Worm (Caenorhabditis elegans) whole organism, L3 larva: ENCODE results near the gene clx-1.

Source experiments
- R02D3.7 ChIP-seq: fragments of 150-350 bp; optimal IDR thresholded peaks from 2 replicates; lab custom pipeline; 2014; ENCODE audit warnings: missing biosample characterization, missing genetic modification characterization
- ZK546.5 ChIP-seq: sonication (generic microtip); optimal IDR thresholded peaks from 2 replicates; lab custom pipeline; 2017; ENCODE audit warnings: missing biosample characterization, missing genetic modification characterization
- aly-2 ChIP-seq: fragments of 150-350 bp; optimal IDR thresholded peaks from 2 replicates; lab custom pipeline; 2014; ENCODE audit warnings: missing biosample characterization, missing genetic modification characterization
- ama-1 ChIP-seq: fragments of 150-350 bp; optimal IDR thresholded peaks from 2 replicates; lab custom pipeline; 2018
- ceh-16 ChIP-seq: sonication (generic microtip); optimal IDR thresholded peaks from 2 replicates; lab custom pipeline; 2017; ENCODE audit warnings: missing biosample characterization, missing genetic modification characterization
- ceh-28 ChIP-seq: fragments of 150-350 bp; optimal IDR thresholded peaks from 2 replicates; lab custom pipeline; 2014; ENCODE audit warnings: missing biosample characterization, missing genetic modification reagents, missing genetic modification characterization
- ceh-82 ChIP-seq: fragments of 150-350 bp; optimal IDR thresholded peaks from 2 replicates; lab custom pipeline; 2014; ENCODE audit warnings: missing biosample characterization, missing genetic modification characterization
- ceh-9 ChIP-seq: sonication (generic microtip); optimal IDR thresholded peaks from 2 replicates; lab custom pipeline; 2018; ENCODE audit warnings: missing biosample characterization, missing genetic modification characterization
- daf-12 ChIP-seq: fragments of 150-350 bp; optimal IDR thresholded peaks from 2 replicates; lab custom pipeline; 2014; ENCODE audit warnings: missing biosample characterization, missing genetic modification reagents, missing genetic modification characterization
- egl-27 ChIP-seq: sonication (generic microtip); optimal IDR thresholded peaks from 4 replicates; lab custom pipeline; 2017; ENCODE audit warnings: missing biosample characterization, missing genetic modification reagents, missing genetic modification characterization
- egl-5 ChIP-seq: fragments of 150-350 bp; optimal IDR thresholded peaks from 2 replicates; lab custom pipeline; 2017; ENCODE audit warnings: missing biosample characterization, missing genetic modification reagents, missing genetic modification characterization, inconsistent platforms
- elt-1 ChIP-seq: fragments of 150-350 bp; optimal IDR thresholded peaks from 2 replicates; lab custom pipeline; 2014; ENCODE audit warnings: missing biosample characterization, missing genetic modification characterization
- elt-2 ChIP-seq: sonication (generic microtip); optimal IDR thresholded peaks from 2 replicates; lab custom pipeline; 2016; ENCODE audit warnings: missing genetic modification reagents, mild to moderate bottlenecking, missing genetic modification characterization, missing compliant biosample characterization
- elt-3 ChIP-seq, 3 experiments: fragments of 150-350 bp in 1 of 3; sonication (generic microtip) in 2 of 3; optimal IDR thresholded peaks; 2 replicates in 2 of 3; 4 replicates in 1 of 3; lab custom pipeline; 2014 to 2017; ENCODE audit warnings: missing biosample characterization in 3 of 3, missing genetic modification characterization in 3 of 3
- eor-1 ChIP-seq, 2 experiments: fragments of 150-350 bp; optimal IDR thresholded peaks; 2 replicates each; lab custom pipeline; 2014 to 2018; ENCODE audit warnings: missing biosample characterization in 2 of 2, missing genetic modification characterization in 2 of 2
- fkh-10 ChIP-seq: sonication (generic microtip); optimal IDR thresholded peaks from 2 replicates; lab custom pipeline; 2017; ENCODE audit warnings: missing biosample characterization, missing genetic modification reagents, missing genetic modification characterization
- fkh-2 ChIP-seq: fragments of 150-350 bp; optimal IDR thresholded peaks from 2 replicates; lab custom pipeline; 2014; ENCODE audit warnings: missing biosample characterization, missing genetic modification reagents, missing genetic modification characterization
- fos-1 ChIP-seq: fragments of 150-350 bp; optimal IDR thresholded peaks from 2 replicates; lab custom pipeline; 2014; ENCODE audit warnings: missing biosample characterization, missing genetic modification characterization
- hmg-11 ChIP-seq: sonication (generic microtip); optimal IDR thresholded peaks from 2 replicates; lab custom pipeline; 2016; ENCODE audit warnings: missing genetic modification characterization, missing compliant biosample characterization
- jun-1 ChIP-seq: fragments of 150-350 bp; optimal IDR thresholded peaks from 2 replicates; lab custom pipeline; 2014; ENCODE audit warnings: missing biosample characterization, missing genetic modification reagents, missing genetic modification characterization
- lin-15B ChIP-seq: fragments of 150-350 bp; optimal IDR thresholded peaks from 2 replicates; lab custom pipeline; 2014; ENCODE audit warnings: missing biosample characterization, missing genetic modification characterization
- lin-39 ChIP-seq: fragments of 150-350 bp; optimal IDR thresholded peaks from 2 replicates; lab custom pipeline; 2018; ENCODE audit warnings: missing biosample characterization, missing genetic modification reagents, missing genetic modification characterization
- lsy-12 ChIP-seq: sonication (generic microtip); optimal IDR thresholded peaks from 2 replicates; lab custom pipeline; 2016; ENCODE audit warnings: mild to moderate bottlenecking, missing genetic modification characterization, missing compliant biosample characterization
- mdl-1 ChIP-seq: fragments of 150-350 bp; optimal IDR thresholded peaks from 2 replicates; lab custom pipeline; 2014; ENCODE audit warnings: missing biosample characterization, missing genetic modification characterization
- mml-1 ChIP-seq: fragments of 150-350 bp; sonication (generic microtip); optimal IDR thresholded peaks from 3 replicates; lab custom pipeline; 2014; ENCODE audit warnings: missing biosample characterization, missing genetic modification characterization
- nfya-1 ChIP-seq: sonication (generic microtip); optimal IDR thresholded peaks from 2 replicates; lab custom pipeline; 2017; ENCODE audit warnings: missing genetic modification characterization, mild to moderate bottlenecking, missing compliant biosample characterization, antibody characterized with exemption, moderate library complexity; ENCODE audit not compliant: insufficient read depth
- nhr-11 ChIP-seq: fragments of 150-350 bp; optimal IDR thresholded peaks from 2 replicates; lab custom pipeline; 2014; ENCODE audit warnings: missing biosample characterization, missing genetic modification characterization
- nhr-12 ChIP-seq: fragments of 150-350 bp; optimal IDR thresholded peaks from 2 replicates; lab custom pipeline; 2014; ENCODE audit warnings: missing biosample characterization, missing genetic modification characterization
- nhr-23 ChIP-seq: fragments of 150-350 bp; optimal IDR thresholded peaks from 2 replicates; lab custom pipeline; 2014; ENCODE audit warnings: missing biosample characterization, missing genetic modification reagents, missing genetic modification characterization
- nhr-237 ChIP-seq: fragments of 150-350 bp; optimal IDR thresholded peaks from 2 replicates; lab custom pipeline; 2014; ENCODE audit warnings: missing biosample characterization, missing genetic modification characterization
- nhr-25 ChIP-seq: sonication (generic microtip); optimal IDR thresholded peaks from 2 replicates; lab custom pipeline; 2017; ENCODE audit warnings: missing biosample characterization, missing genetic modification characterization
- nhr-28 ChIP-seq: fragments of 150-350 bp; optimal IDR thresholded peaks from 2 replicates; lab custom pipeline; 2014; ENCODE audit warnings: missing biosample characterization, missing genetic modification characterization
- nhr-43 ChIP-seq: sonication (generic microtip); optimal IDR thresholded peaks from 2 replicates; lab custom pipeline; 2016; ENCODE audit warnings: mild to moderate bottlenecking, missing genetic modification characterization, missing compliant biosample characterization; ENCODE audit not compliant: poor library complexity, severe bottlenecking
- nhr-67 ChIP-seq: fragments of 150-350 bp; optimal IDR thresholded peaks from 2 replicates; lab custom pipeline; 2014; ENCODE audit warnings: missing biosample characterization, missing genetic modification characterization
- nhr-76 ChIP-seq: fragments of 150-350 bp; sonication (generic microtip); optimal IDR thresholded peaks from 5 replicates; lab custom pipeline; 2014; ENCODE audit warnings: missing biosample characterization, missing genetic modification characterization
- nhr-77 ChIP-seq: fragments of 150-350 bp; optimal IDR thresholded peaks from 2 replicates; lab custom pipeline; 2014; ENCODE audit warnings: missing biosample characterization, missing genetic modification characterization
- pha-4 ChIP-seq: fragments of 150-350 bp; optimal IDR thresholded peaks from 2 replicates; lab custom pipeline; 2014; ENCODE audit warnings: missing biosample characterization, missing genetic modification reagents, missing genetic modification characterization
- pqm-1 ChIP-seq: fragments of 150-350 bp; optimal IDR thresholded peaks from 2 replicates; lab custom pipeline; 2017; ENCODE audit warnings: missing biosample characterization, missing genetic modification characterization, inconsistent platforms
- sea-2 ChIP-seq: fragments of 150-350 bp; sonication (generic microtip); optimal IDR thresholded peaks from 4 replicates; lab custom pipeline; 2014; ENCODE audit warnings: missing biosample characterization, missing genetic modification reagents, missing genetic modification characterization
- skn-1 ChIP-seq: fragments of 150-350 bp; optimal IDR thresholded peaks from 2 replicates; lab custom pipeline; 2014; ENCODE audit warnings: missing biosample characterization, missing genetic modification characterization
- snpc-4 ChIP-seq: fragments of 150-350 bp; optimal IDR thresholded peaks from 2 replicates; lab custom pipeline; 2014; ENCODE audit warnings: missing biosample characterization, missing genetic modification characterization
- tbx-2 ChIP-seq: sonication (generic microtip); optimal IDR thresholded peaks from 2 replicates; lab custom pipeline; 2016; ENCODE audit warnings: mild to moderate bottlenecking, missing genetic modification characterization, missing compliant biosample characterization
- unc-39 ChIP-seq: sonication (generic microtip); optimal IDR thresholded peaks from 4 replicates; lab custom pipeline; 2017; ENCODE audit warnings: missing biosample characterization, missing genetic modification characterization
- unc-62 ChIP-seq: fragments of 150-350 bp; sonication (generic microtip); optimal IDR thresholded peaks from 4 replicates; lab custom pipeline; 2014; ENCODE audit warnings: missing biosample characterization, missing genetic modification reagents, missing genetic modification characterization
- zag-1 ChIP-seq: fragments of 150-350 bp; optimal IDR thresholded peaks from 2 replicates; lab custom pipeline; 2014; ENCODE audit warnings: missing biosample characterization, missing genetic modification characterization
- ztf-11 ChIP-seq: fragments of 150-350 bp; optimal IDR thresholded peaks from 2 replicates; lab custom pipeline; 2014; ENCODE audit warnings: missing biosample characterization, missing genetic modification characterization
- ztf-4 ChIP-seq: fragments of 150-350 bp; optimal IDR thresholded peaks from 2 replicates; lab custom pipeline; 2014; ENCODE audit warnings: missing biosample characterization, missing genetic modification characterization

The clx-1 gene

DNA sequence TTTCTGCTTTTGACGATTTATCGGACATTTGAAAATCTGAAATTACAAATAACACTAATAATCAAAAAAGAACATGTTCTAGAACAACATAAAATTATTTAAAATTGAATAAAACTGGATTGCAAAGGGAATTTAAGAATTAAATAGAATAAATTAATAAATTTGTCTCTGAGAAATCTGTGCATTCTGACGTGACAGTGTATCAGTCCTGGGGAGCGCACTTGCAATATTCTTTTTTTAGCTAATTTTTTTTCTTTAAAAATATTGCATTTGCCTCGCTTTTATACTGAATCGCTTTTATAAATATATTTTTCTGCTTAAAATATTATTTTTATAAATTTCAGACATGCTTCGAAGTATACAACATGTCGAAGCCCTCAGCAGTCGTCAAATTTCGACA is 24.7 kb upstream of the clx-1 start, which contains the start of the genes mrpl-1, emc-6 and mrps-24:
TSS of gene mrpl-1 (minus strand) at position 1 of the 400 bp plus-strand sequence.
TSS of gene emc-6 (minus strand) at position 36 of the 400 bp plus-strand sequence.
TSS of gene mrps-24 (plus strand) at position 345 of the 400 bp plus-strand sequence.
- TF ChIP-seq ceh-28 (tag; lab: Kevin White, UChicago) (no peak), unc-62 (no peak), nhr-23 (tag; lab: Kevin White, UChicago) (peak; percentile 67), ceh-9 (no peak), aly-2 (tag; lab: Kevin White, UChicago) (no peak), pqm-1 (tag; lab: Kevin White, UChicago) (peak; percentile 34), nhr-28 (no peak), ztf-4 (tag; lab: Kevin White, UChicago) (no peak), unc-39 (tag; lab: Kevin White, UChicago) (no peak), ZK546.5 (tag; lab: Kevin White, UChicago) (no peak), nhr-67 (no peak), ceh-16 (tag; lab: Kevin White, UChicago) (no peak), elt-3 (tag; optimal IDR thresholded peaks at IDR 0.05; lab: Kevin White, UChicago) (no peak), skn-1 (tag; lab: Kevin White, UChicago) (no peak), tbx-2 (tag; lab: Kevin White, UChicago) (peak; percentile 13), elt-1 (tag; lab: Kevin White, UChicago) (no peak), nfya-1 (peak; percentile 68), elt-2 (peak; percentile 35), nhr-76 (tag; lab: Kevin White, UChicago) (no peak), egl-27 (tag; lab: Kevin White, UChicago) (no peak), ztf-11 (no peak), lin-15B (peak; percentile 88), snpc-4 (tag; lab: Kevin White, UChicago) (peak; percentile 67), ceh-82 (tag; lab: Kevin White, UChicago) (no peak), mml-1 (tag; lab: Kevin White, UChicago) (no peak), lin-39 (tag; lab: Kevin White, UChicago) (no peak), fkh-2 (tag; lab: Kevin White, UChicago) (no peak), jun-1 (tag; lab: Kevin White, UChicago) (no peak), zag-1 (tag; lab: Kevin White, UChicago) (no peak), sea-2 (GFP tag; lab: Kevin White, UChicago) (no peak), lsy-12 (tag; lab: Kevin White, UChicago) (no peak), nhr-77 (tag; lab: Kevin White, UChicago) (no peak), egl-5 (no peak), pha-4 (tag; lab: Kevin White, UChicago) (peak; percentile 82), fos-1 (tag; lab: Kevin White, UChicago) (no peak), nhr-25 (tag; lab: Kevin White, UChicago) (no peak), daf-12 (tag; lab: Kevin White, UChicago) (no peak), ama-1 (no peak), mdl-1 (no peak), fkh-10 (GFP tag; lab: Kevin White, UChicago) (no peak), nhr-12 (tag; lab: Kevin White, UChicago) (no peak), hmg-11 (tag; lab: Kevin White, UChicago) (peak; percentile 57), eor-1 (tag; optimal IDR thresholded peaks at IDR 0.05; lab: Kevin White, UChicago) (no peak), nhr-43 (tag; lab: Kevin White, UChicago) (no peak), nhr-237 (tag; lab: Kevin White, UChicago) (no peak), R02D3.7 (tag; lab: Kevin White, UChicago) (no peak)

DNA sequence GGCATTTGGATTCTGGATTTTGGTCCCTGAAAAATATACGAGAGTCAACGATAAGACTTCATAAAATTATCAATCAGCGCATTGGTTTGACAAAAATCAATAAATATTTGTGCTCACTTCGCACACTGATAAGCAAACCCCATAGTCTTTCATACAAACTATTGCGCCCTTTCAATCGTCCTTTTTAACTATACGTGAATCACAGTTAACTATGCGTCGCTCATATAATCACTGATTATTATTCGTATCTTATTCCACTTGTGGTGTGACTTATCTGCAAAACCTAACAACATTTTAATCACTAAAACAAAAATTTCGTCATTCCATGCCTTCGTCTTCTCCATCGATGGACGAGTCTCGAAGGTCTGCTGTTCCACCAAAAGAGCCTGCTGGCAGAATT is 23.6 kb upstream of the clx-1 start, which contains the start of gene nhr-8:
TSS of gene nhr-8 (plus strand) at position 160 of the 400 bp plus-strand sequence.
- no peak for TF ChIP-seq nhr-43 (tag; lab: Kevin White, UChicago)
- peak; percentile 42 for TF ChIP-seq fos-1 (tag; lab: Kevin White, UChicago)
- TF ChIP-seq nhr-11 (tag; lab: Kevin White, UChicago) = no peak
- no peak for TF ChIP-seq hmg-11 (tag; lab: Kevin White, UChicago)
- peak; percentile 75 for TF ChIP-seq jun-1 (tag; lab: Kevin White, UChicago)
- TF ChIP-seq ceh-28 (tag; lab: Kevin White, UChicago) = peak; percentile 51
- no peak for TF ChIP-seq zag-1 (tag; lab: Kevin White, UChicago)
- no peak for TF ChIP-seq unc-62
- no peak for TF ChIP-seq unc-39 (tag; lab: Kevin White, UChicago)
- no peak for TF ChIP-seq R02D3.7 (tag; lab: Kevin White, UChicago)
- TF ChIP-seq lsy-12 (tag; lab: Kevin White, UChicago) = no peak
- peak; percentile 99 for TF ChIP-seq elt-2
- TF ChIP-seq pqm-1 (tag; lab: Kevin White, UChicago) = peak; percentile 98
- no peak for TF ChIP-seq nhr-77 (tag; lab: Kevin White, UChicago)
- TF ChIP-seq, all 47 proteins: peak for 5
